Worm (Caenorhabditis elegans) whole organism, L2 larva: Measurements from ENCODE around the gene melo-3.
A peak's percentile ranks its signal among the peaks of the same experiment; 100 is the strongest.

Experiments used
- C34F6.9 ChIP-seq: fragments of 150-350 bp; optimal IDR thresholded peaks from 2 replicates; lab custom pipeline; 2014; ENCODE audit warnings: missing biosample characterization, missing genetic modification characterization
- F13H6.1 ChIP-seq: sonication (generic microtip); optimal IDR thresholded peaks from 2 replicates; lab custom pipeline; 2016; ENCODE audit warnings: missing genetic modification characterization, missing compliant biosample characterization
- R02D3.7 ChIP-seq: fragments of 150-350 bp; optimal IDR thresholded peaks from 2 replicates; lab custom pipeline; 2014; ENCODE audit warnings: missing biosample characterization, missing genetic modification characterization
- Y55F3AM.14 ChIP-seq: fragments of 200-800 bp; sonication (Bioruptor generic); optimal IDR thresholded peaks from 2 replicates; lab custom pipeline; 2018; ENCODE audit warnings: mild to moderate bottlenecking, missing genetic modification characterization, missing compliant biosample characterization
- ZK546.5 ChIP-seq: sonication (generic microtip); optimal IDR thresholded peaks from 2 replicates; lab custom pipeline; 2017; ENCODE audit warnings: missing biosample characterization, missing genetic modification characterization
- alr-1 ChIP-seq: fragments of 150-350 bp; optimal IDR thresholded peaks from 2 replicates; lab custom pipeline; 2014; ENCODE audit warnings: missing biosample characterization, missing genetic modification characterization
- aly-2 ChIP-seq: fragments of 150-350 bp; optimal IDR thresholded peaks from 2 replicates; lab custom pipeline; 2014; ENCODE audit warnings: missing biosample characterization, missing genetic modification characterization
- ama-1 ChIP-seq: fragments of 150-350 bp; optimal IDR thresholded peaks from 2 replicates; lab custom pipeline; 2018; ENCODE audit warnings: inconsistent platforms
- blmp-1 ChIP-seq: sonication (generic microtip); optimal IDR thresholded peaks from 2 replicates; lab custom pipeline; 2017; ENCODE audit warnings: missing genetic modification characterization, mild to moderate bottlenecking, missing compliant biosample characterization, antibody characterized with exemption, moderate library complexity; ENCODE audit not compliant: insufficient read depth
- crh-2 ChIP-seq: sonication (generic microtip); optimal IDR thresholded peaks from 2 replicates; lab custom pipeline; 2017; ENCODE audit warnings: missing biosample characterization, missing genetic modification characterization
- dmd-4 ChIP-seq: sonication (generic microtip); optimal IDR thresholded peaks from 2 replicates; lab custom pipeline; 2017; ENCODE audit warnings: missing biosample characterization, missing genetic modification characterization
- elt-1 ChIP-seq: fragments of 150-350 bp; optimal IDR thresholded peaks from 2 replicates; lab custom pipeline; 2014; ENCODE audit warnings: missing biosample characterization, missing genetic modification characterization
- fos-1 ChIP-seq: fragments of 150-350 bp; optimal IDR thresholded peaks from 2 replicates; lab custom pipeline; 2014; ENCODE audit warnings: missing biosample characterization, missing genetic modification characterization
- gmeb-1 ChIP-seq: fragments of 150-350 bp; optimal IDR thresholded peaks from 2 replicates; lab custom pipeline; 2014; ENCODE audit warnings: missing biosample characterization, missing genetic modification characterization
- lin-13 ChIP-seq: fragments of 150-350 bp; optimal IDR thresholded peaks from 2 replicates; lab custom pipeline; 2014; ENCODE audit warnings: missing biosample characterization, missing genetic modification reagents, missing genetic modification characterization
- lin-39 ChIP-seq: fragments of 150-350 bp; optimal IDR thresholded peaks from 2 replicates; lab custom pipeline; 2014; ENCODE audit warnings: missing biosample characterization, missing genetic modification reagents, missing genetic modification characterization
- lsy-2 ChIP-seq, 2 experiments: fragments of 150-350 bp in 1 of 2; sonication (generic microtip) in 1 of 2; optimal IDR thresholded peaks; 2 replicates each; lab custom pipeline; 2014 to 2017; ENCODE audit warnings: missing biosample characterization in 2 of 2, missing genetic modification characterization in 2 of 2
- mab-5 ChIP-seq: fragments of 150-350 bp; optimal IDR thresholded peaks from 2 replicates; lab custom pipeline; 2014; ENCODE audit warnings: missing biosample characterization, missing genetic modification characterization
- mbf-1 ChIP-seq: sonication (generic microtip); optimal IDR thresholded peaks from 2 replicates; lab custom pipeline; 2017; ENCODE audit warnings: missing biosample characterization, missing genetic modification characterization
- nhr-10 ChIP-seq: sonication (generic microtip); optimal IDR thresholded peaks from 2 replicates; lab custom pipeline; 2017; ENCODE audit warnings: missing biosample characterization, missing genetic modification characterization
- nhr-11 ChIP-seq: fragments of 150-350 bp; optimal IDR thresholded peaks from 2 replicates; lab custom pipeline; 2014; ENCODE audit warnings: missing biosample characterization, missing genetic modification characterization
- nhr-12 ChIP-seq: fragments of 150-350 bp; optimal IDR thresholded peaks from 2 replicates; lab custom pipeline; 2014; ENCODE audit warnings: missing biosample characterization, missing genetic modification characterization
- nhr-129 ChIP-seq: fragments of 150-350 bp; optimal IDR thresholded peaks from 2 replicates; lab custom pipeline; 2014; ENCODE audit warnings: missing biosample characterization, missing genetic modification characterization
- nhr-23 ChIP-seq: fragments of 150-350 bp; optimal IDR thresholded peaks from 2 replicates; lab custom pipeline; 2014; ENCODE audit warnings: missing biosample characterization, missing genetic modification reagents, missing genetic modification characterization
- nhr-237 ChIP-seq: fragments of 150-350 bp; optimal IDR thresholded peaks from 2 replicates; lab custom pipeline; 2014; ENCODE audit warnings: missing biosample characterization, missing genetic modification characterization
- nhr-25 ChIP-seq: fragments of 150-350 bp; sonication (generic microtip); optimal IDR thresholded peaks from 3 replicates; lab custom pipeline; 2014; ENCODE audit warnings: missing biosample characterization, missing genetic modification characterization
- peb-1 ChIP-seq: fragments of 150-350 bp; optimal IDR thresholded peaks from 2 replicates; lab custom pipeline; 2014; ENCODE audit warnings: missing biosample characterization, missing genetic modification characterization
- sem-4 ChIP-seq: fragments of 150-350 bp; optimal IDR thresholded peaks from 2 replicates; lab custom pipeline; 2014; ENCODE audit warnings: missing biosample characterization, missing genetic modification reagents, missing genetic modification characterization
- skn-1 ChIP-seq: sonication (generic microtip); optimal IDR thresholded peaks from 2 replicates; lab custom pipeline; 2017; ENCODE audit warnings: missing biosample characterization, missing genetic modification characterization
- sma-3 ChIP-seq: sonication (generic microtip); optimal IDR thresholded peaks from 2 replicates; lab custom pipeline; 2016; ENCODE audit warnings: missing genetic modification reagents, missing genetic modification characterization, missing compliant biosample characterization
- sma-9 ChIP-seq, 2 experiments: fragments of 150-350 bp in 1 of 2; sonication (generic microtip) in 1 of 2; optimal IDR thresholded peaks; 2 replicates each; lab custom pipeline; 2014 to 2016; ENCODE audit warnings: missing genetic modification characterization in 2 of 2, mild to moderate bottlenecking in 1 of 2, missing biosample characterization in 1 of 2, missing compliant biosample characterization in 1 of 2, missing genetic modification reagents in 1 of 2, moderate library complexity in 1 of 2
- unc-55 ChIP-seq: fragments of 150-350 bp; sonication (generic microtip); optimal IDR thresholded peaks from 3 replicates; lab custom pipeline; 2014; ENCODE audit warnings: missing biosample characterization, missing genetic modification reagents, missing genetic modification characterization
- zag-1 ChIP-seq: fragments of 150-350 bp; optimal IDR thresholded peaks from 2 replicates; lab custom pipeline; 2014; ENCODE audit warnings: missing biosample characterization, missing genetic modification characterization
- ztf-1 ChIP-seq: fragments of 200-800 bp; sonication (Bioruptor generic); conservative IDR thresholded peaks from 2 replicates; pipeline ENCODE4 v1.3.6; 2022; ENCODE audit warnings: missing genetic modification characterization, missing compliant biosample characterization
- ztf-11 ChIP-seq: sonication (generic microtip); optimal IDR thresholded peaks from 2 replicates; lab custom pipeline; 2017; ENCODE audit warnings: missing biosample characterization, missing genetic modification characterization

Gene melo-3

ce11 chrV:15071015-15071810 is 34.5 kb upstream of the melo-3 start, which contains the start of gene unc-76 (continued):
- TF ChIP-seq lin-39 (tag; lab: Kevin White, UChicago) (peak; percentile 47), ZK546.5 (tag; lab: Kevin White, UChicago) (no peak), lin-13 (peak; percentile 75), nhr-11 (tag; lab: Kevin White, UChicago) (no peak), mab-5 (tag; lab: Kevin White, UChicago) (peak; percentile 86), sem-4 (tag; lab: Kevin White, UChicago) (peak; percentile 25), mbf-1 (no peak), R02D3.7 (tag; lab: Kevin White, UChicago) (peak; percentile 13), fos-1 (peak; percentile 68)

DNA sequence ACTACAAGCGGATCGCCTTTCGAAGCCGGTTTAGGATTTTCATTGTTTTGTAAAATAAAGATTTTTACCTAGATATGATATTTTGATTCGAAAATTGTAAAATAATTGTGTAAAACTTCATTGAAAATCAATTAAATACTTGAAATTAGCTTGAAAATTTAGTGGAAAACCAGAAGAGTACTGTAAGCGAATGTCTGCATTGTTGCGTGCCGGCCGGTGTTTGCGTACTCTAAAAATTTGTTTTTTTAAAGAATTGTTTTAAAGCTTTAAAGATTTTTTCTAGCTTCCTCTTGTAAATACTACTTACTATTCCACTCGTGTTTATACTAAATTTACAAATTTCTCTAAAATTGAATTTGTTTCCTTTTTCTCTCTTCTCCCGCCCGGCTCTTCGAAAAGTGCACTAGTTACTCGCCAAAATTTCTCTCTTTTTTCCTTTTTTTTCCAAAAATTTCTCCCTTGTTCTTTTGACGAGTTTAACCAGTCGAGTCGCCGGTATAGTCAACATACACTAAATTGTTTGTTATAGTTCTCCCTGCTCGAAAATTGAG is 32.8 kb upstream of the melo-3 start:
- TF ChIP-seq unc-55 (GFP tag; lab: Kevin White, UChicago) (no peak), lsy-2 (tag; optimal IDR thresholded peaks at IDR 0.05; lab: Kevin White, UChicago) (peak in 1 of 2 experiments; percentile 70), nhr-237 (tag; lab: Kevin White, UChicago) (no peak), F13H6.1 (tag; lab: Kevin White, UChicago) (no peak), elt-1 (tag; lab: Kevin White, UChicago) (no peak)

DNA sequence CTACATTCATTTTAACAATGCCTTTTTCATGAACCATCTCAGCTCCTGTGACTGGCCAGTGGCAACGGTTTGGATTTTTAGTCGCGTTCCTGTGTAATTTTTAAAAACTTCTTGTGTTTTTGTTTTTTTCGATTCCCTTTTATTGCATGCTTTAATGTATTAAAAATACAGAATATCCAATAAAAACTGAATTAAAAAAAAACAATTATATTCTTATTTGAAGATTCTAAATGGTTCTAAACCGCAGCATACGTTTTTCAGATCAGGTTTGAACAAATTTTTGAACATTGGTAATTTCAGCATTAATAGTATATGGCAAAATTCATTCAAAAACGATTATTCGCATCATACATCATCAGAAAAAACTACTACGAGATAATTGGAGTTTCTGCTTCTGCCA is 31.7 kb upstream of the melo-3 start, which contains the start of gene dnj-3:
Gene dnj-3, plus strand, starts transcription at position 301 of the 400 bp plus-strand sequence.
- TF ChIP-seq mbf-1 (no peak), skn-1 (no peak)

ce11 chrV:15067165-15067564 is 30.5 kb upstream of the melo-3 start, which contains the start of gene C25D7.10:
C25D7.10 (plus strand) TSS chrV:15067465.
- TF ChIP-seq ama-1 (lab: Kevin White, UChicago) (no peak), mbf-1 (no peak)

DNA sequence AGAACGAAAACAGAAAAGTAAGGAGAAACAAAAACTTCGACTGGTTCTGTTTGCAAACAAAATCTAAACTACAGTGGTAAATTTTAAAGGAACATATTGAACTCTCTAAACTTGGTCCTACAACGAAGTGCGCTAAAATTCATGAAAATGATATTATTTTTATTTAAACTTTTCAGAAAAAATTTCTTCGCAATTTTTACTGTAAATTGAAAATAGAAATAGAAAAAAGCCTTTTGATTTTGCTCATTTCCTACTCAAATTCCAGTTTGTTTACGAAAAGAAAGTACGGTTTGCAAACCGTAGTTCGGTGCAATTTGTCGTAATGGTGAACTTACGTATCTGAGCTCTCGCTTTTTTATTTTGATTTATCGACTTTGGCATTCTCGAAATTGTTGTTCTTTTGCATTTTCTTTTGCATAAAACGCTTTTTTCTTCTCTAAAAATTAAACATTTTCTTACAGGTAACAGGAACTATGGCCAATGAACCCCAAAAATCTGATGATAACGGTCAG is 29.2 kb upstream of the melo-3 start, which contains the start of gene otub-1:
Gene otub-1, plus strand, starts transcription at position 462 of the 512 bp plus-strand sequence.
- TF ChIP-seq ztf-11, result no peak
- TF ChIP-seq F13H6.1 (tag; lab: Kevin White, UChicago), result no peak
- no peak for TF ChIP-seq nhr-23 (tag; lab: Kevin White, UChicago)
- TF ChIP-seq lin-13, result no peak
- no peak for TF ChIP-seq sma-3 (GFP tag; lab: Kevin White, UChicago)

ce11 chrV:15065068-15065744 is 28.5 kb upstream of the melo-3 start, which contains the start of gene C25D7.9:
C25D7.9 (plus strand) TSS chrV:15065135.
- TF ChIP-seq C34F6.9 (tag; lab: Kevin White, UChicago) (peak; percentile 29), peb-1 (tag; lab: Kevin White, UChicago) (no peak), mab-5 (tag; lab: Kevin White, UChicago) (no peak), elt-1 (tag; lab: Kevin White, UChicago) (no peak), nhr-237 (tag; lab: Kevin White, UChicago) (no peak), skn-1 (no peak), ztf-1 (GFP tag; lab: Robert Waterston, UW) (no peak), nhr-129 (tag; lab: Kevin White, UChicago) (peak; percentile 23), fos-1 (no peak), crh-2 (tag; lab: Kevin White, UChicago) (no peak), nhr-12 (tag; lab: Kevin White, UChicago) (no peak), ama-1 (lab: Kevin White, UChicago) (no peak), Y55F3AM.14 (GFP tag; lab: Kevin White, UChicago) (no peak), nhr-23 (tag; lab: Kevin White, UChicago) (no peak), sma-9 (GFP tag; optimal IDR thresholded peaks at IDR 0.05; lab: Kevin White, UChicago) (no peak), sma-9 (tag; optimal IDR thresholded peaks at IDR 0.05; lab: Kevin White, UChicago) (no peak), blmp-1 (tag; lab: Kevin White, UChicago) (no peak), gmeb-1 (peak; percentile 10), lin-13 (peak; percentile 36), lsy-2 (tag; optimal IDR thresholded peaks at IDR 0.05; lab: Kevin White, UChicago) (peak in 1 of 2 experiments; percentile 13), alr-1 (tag; lab: Kevin White, UChicago) (no peak), R02D3.7 (tag; lab: Kevin White, UChicago) (no peak), aly-2 (no peak), nhr-10 (no peak), nhr-25 (tag; lab: Kevin White, UChicago) (no peak), unc-55 (GFP tag; lab: Kevin White, UChicago) (peak; percentile 59), dmd-4 (no peak), zag-1 (tag; lab: Kevin White, UChicago) (peak; percentile 51), F13H6.1 (tag; lab: Kevin White, UChicago) (peak; percentile 9)
